Fruit fly (Drosophila melanogaster) whole organism, embryonic: ENCODE data around the gene CG34117.
A peak's percentile ranks its signal among the peaks of the same experiment; 100 is the strongest.

Source experiments
- Adf1 ChIP-seq: fragments of 200-800 bp; sonication (Bioruptor generic); IDR thresholded peaks from 2 replicates; pipeline ENCODE4 v1.3.6; 2022; ENCODE audit warnings: missing biosample characterization, missing genetic modification characterization
- Atf-2 ChIP-seq: fragments of 200-800 bp; sonication (Bioruptor generic); optimal IDR thresholded peaks from 2 replicates; lab custom pipeline; 2016; ENCODE audit warnings: missing biosample characterization, missing genetic modification characterization
- Atf6 ChIP-seq: fragments of 200-800 bp; sonication (Bioruptor generic); IDR thresholded peaks from 2 replicates; pipeline ENCODE4 v1.3.6; 2022; ENCODE audit warnings: missing biosample characterization, missing genetic modification characterization
- CG11093 ChIP-seq: fragments of 200-800 bp; sonication (Bioruptor generic); IDR thresholded peaks from 3 replicates; pipeline ENCODE4 v1.3.6; 2022; ENCODE audit warnings: missing biosample characterization, missing genetic modification characterization
- CG11695 ChIP-seq: fragments of 200-800 bp; sonication (Bioruptor generic); IDR thresholded peaks from 3 replicates; pipeline ENCODE4 v1.3.6; 2022; ENCODE audit warnings: missing biosample characterization, missing genetic modification characterization
- CG13775 ChIP-seq: fragments of 200-800 bp; sonication (Bioruptor generic); optimal IDR thresholded peaks from 3 replicates; lab custom pipeline; 2017; ENCODE audit warnings: missing biosample characterization, mild to moderate bottlenecking, missing genetic modification characterization
- CG15601 ChIP-seq: fragments of 200-800 bp; sonication (Bioruptor generic); optimal IDR thresholded peaks from 3 replicates; lab custom pipeline; 2019; ENCODE audit warnings: missing biosample characterization, mild to moderate bottlenecking, missing genetic modification characterization, moderate library complexity
- CG17186 ChIP-seq: fragments of 200-800 bp; sonication (Bioruptor generic); optimal IDR thresholded peaks from 3 replicates; lab custom pipeline; 2017; ENCODE audit warnings: missing biosample characterization, missing genetic modification reagents, missing genetic modification characterization
- CG18599 ChIP-seq: fragments of 200-800 bp; sonication (Bioruptor generic); optimal IDR thresholded peaks from 3 replicates; lab custom pipeline; 2017; ENCODE audit warnings: missing biosample characterization, missing genetic modification characterization, mild to moderate bottlenecking, moderate library complexity, missing genetic modification reagents
- CG18619 ChIP-seq: fragments of 200-800 bp; sonication (Bioruptor generic); optimal IDR thresholded peaks from 3 replicates; lab custom pipeline; 2017; ENCODE audit warnings: missing biosample characterization, mild to moderate bottlenecking, missing genetic modification characterization
- CG18764 ChIP-seq: fragments of 200-800 bp; sonication (Bioruptor generic); optimal IDR thresholded peaks from 3 replicates; lab custom pipeline; 2016; ENCODE audit warnings: missing biosample characterization, missing genetic modification characterization
- CG2875 ChIP-seq: fragments of 200-800 bp; sonication (Bioruptor generic); optimal IDR thresholded peaks from 2 replicates; lab custom pipeline; 2017; ENCODE audit warnings: missing biosample characterization, mild to moderate bottlenecking, missing genetic modification characterization, missing genetic modification reagents
- CG31365 ChIP-seq: fragments of 200-800 bp; sonication (Bioruptor generic); optimal IDR thresholded peaks from 2 replicates; lab custom pipeline; 2018; ENCODE audit warnings: missing biosample characterization, mild to moderate bottlenecking, missing genetic modification characterization
- CG34422 ChIP-seq: fragments of 200-800 bp; sonication (Bioruptor generic); IDR thresholded peaks from 3 replicates; pipeline ENCODE4 v1.3.6; 2022; ENCODE audit warnings: missing biosample characterization, missing genetic modification characterization
- CG3838 ChIP-seq: fragments of 200-800 bp; sonication (Bioruptor generic); optimal IDR thresholded peaks from 3 replicates; lab custom pipeline; 2016; ENCODE audit warnings: missing biosample characterization, missing genetic modification characterization
- CG3847 ChIP-seq: fragments of 200-800 bp; sonication (Bioruptor generic); IDR thresholded peaks from 2 replicates; pipeline ENCODE4 v1.3.6; 2022; ENCODE audit warnings: missing biosample characterization, missing genetic modification characterization
- CG42726 ChIP-seq: fragments of 200-800 bp; sonication (Bioruptor generic); IDR thresholded peaks from 2 replicates; pipeline ENCODE4 v1.3.6; 2022; ENCODE audit warnings: missing biosample characterization, missing genetic modification characterization; ENCODE audit not compliant: partially characterized antibody
- CG43689 ChIP-seq: fragments of 200-800 bp; sonication (Bioruptor generic); IDR thresholded peaks from 2 replicates; pipeline ENCODE4 v1.3.6; 2022; ENCODE audit warnings: missing biosample characterization, missing genetic modification characterization
- Dad ChIP-seq: fragments of 200-800 bp; sonication (Bioruptor generic); optimal IDR thresholded peaks from 3 replicates; lab custom pipeline; 2016; ENCODE audit warnings: missing biosample characterization, missing genetic modification characterization
- Drgx ChIP-seq: fragments of 200-800 bp; sonication (Bioruptor generic); IDR thresholded peaks from 2 replicates; pipeline ENCODE4 v1.3.6; 2022; ENCODE audit warnings: missing biosample characterization, missing genetic modification characterization
- HLHmδ ChIP-seq: fragments of 200-800 bp; sonication (Bioruptor generic); optimal IDR thresholded peaks from 2 replicates; lab custom pipeline; 2018; ENCODE audit warnings: missing biosample characterization, mild to moderate bottlenecking, missing genetic modification characterization, moderate library complexity
- Hey ChIP-seq: fragments of 200-800 bp; sonication (Bioruptor generic); optimal IDR thresholded peaks from 3 replicates; lab custom pipeline; 2018; ENCODE audit warnings: missing biosample characterization, mild to moderate bottlenecking, missing genetic modification characterization
- NC2β ChIP-seq: fragments of 200-800 bp; sonication (Bioruptor generic); optimal IDR thresholded peaks from 2 replicates; lab custom pipeline; 2016; ENCODE audit warnings: missing biosample characterization, missing genetic modification characterization
- Nf-YC ChIP-seq: fragments of 200-800 bp; optimal IDR thresholded peaks from 3 replicates; lab custom pipeline; 2019; ENCODE audit warnings: missing biosample characterization, mild to moderate bottlenecking, missing genetic modification characterization, moderate library complexity
- Optix ChIP-seq: fragments of 200-800 bp; sonication (Bioruptor generic); IDR thresholded peaks from 3 replicates; pipeline ENCODE4 v1.3.6; 2022; ENCODE audit warnings: missing biosample characterization, missing genetic modification characterization
- Poxn ChIP-seq: fragments of 200-800 bp; sonication (Bioruptor generic); IDR thresholded peaks from 2 replicates; pipeline ENCODE4 v1.3.6; 2022; ENCODE audit warnings: missing biosample characterization, missing genetic modification characterization
- al ChIP-seq: fragments of 200-800 bp; sonication (Bioruptor generic); IDR thresholded peaks from 2 replicates; pipeline ENCODE4 v1.3.6; 2022; ENCODE audit warnings: missing biosample characterization, missing genetic modification characterization
- bcd ChIP-seq: fragments of 200-800 bp; sonication (Bioruptor generic); optimal IDR thresholded peaks from 2 replicates; lab custom pipeline; 2017; ENCODE audit warnings: missing biosample characterization, mild to moderate bottlenecking, missing genetic modification characterization
- cad ChIP-seq: fragments of >200 bp; optimal IDR thresholded peaks from 2 replicates; lab custom pipeline; 2017; ENCODE audit warnings: missing biosample characterization, missing genetic modification characterization
- chif ChIP-seq, 2 experiments: fragments of 200-800 bp; sonication (Bioruptor generic); optimal IDR thresholded peaks; 3 replicates each; lab custom pipeline; 2016; ENCODE audit warnings: missing biosample characterization in 2 of 2, missing genetic modification characterization in 2 of 2
- chm ChIP-seq: fragments of 200-800 bp; sonication (Bioruptor generic); IDR thresholded peaks from 2 replicates; pipeline ENCODE4 v1.3.6; 2022; ENCODE audit warnings: missing biosample characterization, missing genetic modification characterization
- dpn ChIP-seq, 2 experiments: fragments of 200-800 bp; sonication (Bioruptor generic); optimal IDR thresholded peaks; 3 replicates each; lab custom pipeline; 2016; ENCODE audit warnings: missing biosample characterization in 2 of 2, missing genetic modification characterization in 2 of 2
- emc ChIP-seq: fragments of 200-800 bp; sonication (Bioruptor generic); optimal IDR thresholded peaks from 2 replicates; lab custom pipeline; 2016; ENCODE audit warnings: missing biosample characterization, missing genetic modification characterization
- ems ChIP-seq: fragments of 200-800 bp; sonication (Bioruptor generic); optimal IDR thresholded peaks from 3 replicates; lab custom pipeline; 2016; ENCODE audit warnings: missing biosample characterization, missing genetic modification characterization
- fd96Cb ChIP-seq: fragments of 200-800 bp; sonication (Bioruptor generic); optimal IDR thresholded peaks from 2 replicates; lab custom pipeline; 2018; ENCODE audit warnings: missing biosample characterization, mild to moderate bottlenecking, missing genetic modification characterization, moderate library complexity
- gcm ChIP-seq: fragments of 200-800 bp; sonication (Bioruptor generic); optimal IDR thresholded peaks from 2 replicates; lab custom pipeline; 2019; ENCODE audit warnings: missing biosample characterization, mild to moderate bottlenecking, missing genetic modification characterization, moderate library complexity
- gcm2 ChIP-seq: fragments of 200-800 bp; sonication (Bioruptor generic); optimal IDR thresholded peaks from 2 replicates; lab custom pipeline; 2016; ENCODE audit warnings: missing biosample characterization, missing genetic modification characterization
- ind ChIP-seq: fragments of 200-800 bp; sonication (Bioruptor generic); optimal IDR thresholded peaks from 3 replicates; lab custom pipeline; 2016; ENCODE audit warnings: missing biosample characterization, missing genetic modification characterization
- kay ChIP-seq: fragments of 200-800 bp; sonication (Bioruptor generic); optimal IDR thresholded peaks from 2 replicates; lab custom pipeline; 2016; ENCODE audit warnings: missing biosample characterization, missing genetic modification characterization
- klu ChIP-seq: fragments of 200-800 bp; sonication (Bioruptor generic); IDR thresholded peaks from 2 replicates; pipeline ENCODE4 v1.3.6; 2022; ENCODE audit warnings: missing biosample characterization, missing genetic modification characterization
- lmd ChIP-seq: fragments of 200-800 bp; sonication (Bioruptor generic); IDR thresholded peaks from 2 replicates; pipeline ENCODE4 v1.3.6; 2022; ENCODE audit warnings: missing biosample characterization, missing genetic modification characterization
- p53 ChIP-seq: fragments of 200-800 bp; sonication (Bioruptor generic); optimal IDR thresholded peaks from 2 replicates; lab custom pipeline; 2016; ENCODE audit warnings: missing biosample characterization, missing genetic modification characterization
- pnt ChIP-seq: fragments of 200-800 bp; sonication (Bioruptor generic); optimal IDR thresholded peaks from 3 replicates; lab custom pipeline; 2016; ENCODE audit warnings: missing biosample characterization, missing genetic modification characterization
- pum ChIP-seq: fragments of 200-800 bp; sonication (Bioruptor generic); optimal IDR thresholded peaks from 2 replicates; lab custom pipeline; 2016; ENCODE audit warnings: missing biosample characterization, missing genetic modification characterization
- ranshi ChIP-seq: fragments of 200-800 bp; sonication (Bioruptor generic); IDR thresholded peaks from 2 replicates; pipeline ENCODE4 v1.3.6; 2022; ENCODE audit warnings: missing biosample characterization, missing genetic modification characterization
- repo ChIP-seq: fragments of 200-800 bp; sonication (Bioruptor generic); optimal IDR thresholded peaks from 2 replicates; lab custom pipeline; 2016; ENCODE audit warnings: missing biosample characterization, missing genetic modification characterization
- ro ChIP-seq: fragments of 200-800 bp; sonication (Bioruptor generic); IDR thresholded peaks from 2 replicates; pipeline ENCODE4 v1.3.6; 2022; ENCODE audit warnings: missing biosample characterization, missing genetic modification characterization
- sc ChIP-seq, 3 experiments: fragments of >200 bp in 2 of 3; fragments of 200-800 bp in 1 of 3; sonication (Bioruptor generic) in 1 of 3; optimal IDR thresholded peaks; 2 replicates in 2 of 3; 3 replicates in 1 of 3; lab custom pipeline; 2017; ENCODE audit warnings: mild to moderate bottlenecking in 1 of 3, missing biosample characterization in 1 of 3, missing genetic modification characterization in 1 of 3, missing genetic modification reagents in 1 of 3
- sqz ChIP-seq: fragments of 200-800 bp; sonication (Bioruptor generic); optimal IDR thresholded peaks from 3 replicates; lab custom pipeline; 2018; ENCODE audit warnings: missing biosample characterization, mild to moderate bottlenecking, missing genetic modification characterization
- ttk ChIP-seq: fragments of 200-800 bp; sonication (Bioruptor generic); IDR thresholded peaks from 2 replicates; pipeline ENCODE4 v2.1.2; 2022; ENCODE audit warnings: missing biosample characterization, missing genetic modification characterization
- zfh2 ChIP-seq: fragments of 200-800 bp; sonication (Bioruptor generic); optimal IDR thresholded peaks from 2 replicates; lab custom pipeline; 2016; ENCODE audit warnings: missing biosample characterization, missing genetic modification characterization

The CG34117 gene

DNA sequence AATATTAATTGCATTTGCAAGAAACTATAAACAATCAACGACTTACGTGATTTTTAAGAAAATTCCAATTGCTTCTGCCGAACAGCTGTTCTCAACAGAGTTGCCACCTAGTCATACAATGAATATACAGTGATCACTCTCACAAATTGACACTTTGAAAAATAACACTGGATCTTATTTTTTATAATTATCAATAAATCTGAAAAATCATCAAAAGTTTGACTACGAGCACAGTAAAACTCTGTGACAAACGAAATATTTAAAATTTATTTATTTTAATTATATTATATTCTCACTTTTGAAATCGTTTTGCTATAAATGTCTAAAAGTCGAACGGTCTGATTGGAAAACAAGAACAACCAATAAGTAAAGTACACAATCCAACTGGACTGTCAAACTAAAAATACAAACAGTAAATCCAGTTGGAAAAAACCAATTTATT lies at the start of gene CG34117 (continued):
- TF ChIP-seq CG18764 (peak; percentile 67), ranshi (GFP tag; lab: Robert Waterston, UW) (peak; percentile 87), Optix (no peak), bcd (GFP tag; lab: Kevin White, UChicago) (peak; percentile 61), sc (optimal IDR thresholded peaks at IDR 0.05; lab: Kevin White, UChicago) (no peak), sc (GFP tag; optimal IDR thresholded peaks at IDR 0.05; lab: Kevin White, UChicago) (peak; percentile 58), HLHmδ (GFP tag; lab: Kevin White, UChicago) (no peak), Nf-YC (tag; lab: Kevin White, UChicago) (peak; percentile 75), p53 (GFP tag; lab: Kevin White, UChicago) (no peak), ttk (GFP tag; lab: Robert Waterston, UW) (peak; percentile 67), CG31365 (tag; lab: Kevin White, UChicago) (no peak), CG3838 (GFP tag; lab: Kevin White, UChicago) (no peak), fd96Cb (tag; lab: Kevin White, UChicago) (peak; percentile 72), NC2β (GFP tag; lab: Kevin White, UChicago) (peak; percentile 27), cad (GFP tag; lab: Kevin White, UChicago) (no peak), Adf1 (GFP tag; lab: Robert Waterston, UW) (peak; percentile 54; the same call in 1 of the 2 replicates), Hey (tag; lab: Kevin White, UChicago) (no peak), sqz (peak; percentile 58), gcm2 (GFP tag; lab: Kevin White, UChicago) (no peak), chif (GFP tag; optimal IDR thresholded peaks at IDR 0.05; lab: Kevin White, UChicago) (peak in 1 of 2 experiments; percentile 62), emc (no peak), pnt (GFP tag; lab: Kevin White, UChicago) (peak; percentile 49), CG34422 (peak; percentile 88), CG11695 (GFP tag; lab: Robert Waterston, UW) (peak; percentile 80; the same call in 2 of the 3 replicates), CG17186 (GFP tag; lab: Kevin White, UChicago) (peak; percentile 13), gcm (GFP tag; lab: Kevin White, UChicago) (peak; percentile 80), ind (peak; percentile 87), ro (GFP tag; lab: Robert Waterston, UW) (no peak; the same call in 1 of the 2 replicates), Atf-2 (GFP tag; lab: Kevin White, UChicago) (peak; percentile 38), CG11093 (GFP tag; lab: Robert Waterston, UW) (peak; percentile 59; the same call in 2 of the 3 replicates), Dad (GFP tag; lab: Kevin White, UChicago) (peak; percentile 34), CG18599 (peak; percentile 88), klu (GFP tag; lab: Robert Waterston, UW) (peak; percentile 67), CG13775 (GFP tag; lab: Kevin White, UChicago) (peak; percentile 80), CG2875 (GFP tag; lab: Kevin White, UChicago) (peak; percentile 48), chm (GFP tag; lab: Robert Waterston, UW) (peak; percentile 52; the same call in 1 of the 2 replicates), al (peak; percentile 74), repo (GFP tag; lab: Kevin White, UChicago) (peak; percentile 18), CG18619 (GFP tag; lab: Kevin White, UChicago) (peak; percentile 64), zfh2 (GFP tag; lab: Kevin White, UChicago) (peak; percentile 54), CG43689 (GFP tag; lab: Robert Waterston, UW) (peak; percentile 40; the same call in 1 of the 2 replicates), Poxn (GFP tag; lab: Robert Waterston, UW) (peak; percentile 12; the same call in 1 of the 2 replicates), ems (GFP tag; lab: Kevin White, UChicago) (peak; percentile 25), kay (peak; percentile 48), dpn (GFP tag; optimal IDR thresholded peaks at IDR 0.05; lab: Kevin White, UChicago) (peak; percentile 58 to 89), Drgx (GFP tag; lab: Robert Waterston, UW) (peak; percentile 66), Atf6 (GFP tag; lab: Robert Waterston, UW) (peak; percentile 82), CG15601 (tag; lab: Kevin White, UChicago) (peak; percentile 71), CG42726 (peak; percentile 34; the same call in 1 of the 2 replicates), lmd (GFP tag; lab: Robert Waterston, UW) (peak; percentile 76), CG3847 (GFP tag; lab: Robert Waterston, UW) (peak; percentile 81), pum (GFP tag; lab: Kevin White, UChicago) (peak; percentile 56)
